Fruit fly (Drosophila melanogaster) whole organism, prepupa: ENCODE measurements around the gene CG46467.
A peak's percentile ranks its signal among the peaks of the same experiment; 100 is the strongest.

Experiments used
- CG10669 ChIP-seq: fragments of 200-800 bp; sonication (Bioruptor generic); optimal IDR thresholded peaks from 3 replicates; lab custom pipeline; 2018; ENCODE audit warnings: missing biosample characterization, mild to moderate bottlenecking, missing genetic modification characterization, moderate library complexity
- CG11294 ChIP-seq: fragments of 200-800 bp; sonication (Bioruptor generic); IDR thresholded peaks from 2 replicates; pipeline ENCODE4 v1.3.6; 2022; ENCODE audit warnings: missing biosample characterization, missing genetic modification characterization
- CG15336 ChIP-seq: fragments of 200-800 bp; sonication (Bioruptor generic); IDR thresholded peaks from 2 replicates; pipeline ENCODE4 v1.3.6; 2022; ENCODE audit warnings: missing biosample characterization, missing genetic modification characterization
- CG32006 ChIP-seq: fragments of 200-800 bp; sonication (Bioruptor generic); optimal IDR thresholded peaks from 3 replicates; lab custom pipeline; 2017; ENCODE audit warnings: missing biosample characterization, mild to moderate bottlenecking, missing genetic modification characterization
- CG6276 ChIP-seq: fragments of 200-800 bp; sonication (Bioruptor generic); optimal IDR thresholded peaks from 2 replicates; lab custom pipeline; 2017; ENCODE audit warnings: missing biosample characterization, mild to moderate bottlenecking, missing genetic modification characterization
- CG6792 ChIP-seq: fragments of 200-800 bp; sonication (Bioruptor generic); optimal IDR thresholded peaks from 3 replicates; lab custom pipeline; 2016; ENCODE audit warnings: missing biosample characterization, missing genetic modification characterization
- CG6854 ChIP-seq: fragments of 200-800 bp; sonication (Bioruptor generic); optimal IDR thresholded peaks from 2 replicates; lab custom pipeline; 2017; ENCODE audit warnings: missing biosample characterization, mild to moderate bottlenecking, missing genetic modification characterization
- CG8632 ChIP-seq: fragments of 200-800 bp; sonication (Bioruptor generic); optimal IDR thresholded peaks from 3 replicates; lab custom pipeline; 2016; ENCODE audit warnings: missing biosample characterization, missing genetic modification characterization
- Eip75B ChIP-seq: fragments of 200-800 bp; sonication (Bioruptor generic); optimal IDR thresholded peaks from 3 replicates; lab custom pipeline; 2016; ENCODE audit warnings: missing biosample characterization, missing genetic modification characterization
- Eip78C ChIP-seq: fragments of 200-800 bp; sonication (Bioruptor generic); peaks from one replicate; lab custom pipeline; 2016; ENCODE audit warnings: missing biosample characterization, missing genetic modification characterization
- Eip93F ChIP-seq: fragments of 200-800 bp; sonication (Bioruptor generic); optimal IDR thresholded peaks from 2 replicates; lab custom pipeline; 2016; ENCODE audit warnings: missing biosample characterization, mild to moderate bottlenecking, missing genetic modification characterization
- Ets21C ChIP-seq: fragments of 200-800 bp; sonication (Bioruptor generic); optimal IDR thresholded peaks from 3 replicates; lab custom pipeline; 2016; ENCODE audit warnings: missing biosample characterization, missing genetic modification characterization
- Gug ChIP-seq: fragments of 200-800 bp; sonication (Bioruptor generic); IDR thresholded peaks from 2 replicates; pipeline ENCODE4 v1.3.6; 2022; ENCODE audit warnings: missing biosample characterization, missing genetic modification characterization
- Hr4 ChIP-seq: fragments of 200-800 bp; sonication (Bioruptor generic); optimal IDR thresholded peaks from 3 replicates; lab custom pipeline; 2016; ENCODE audit warnings: missing biosample characterization, missing genetic modification characterization
- OdsH ChIP-seq: fragments of 200-800 bp; sonication (Bioruptor generic); optimal IDR thresholded peaks from 3 replicates; lab custom pipeline; 2016; ENCODE audit warnings: missing biosample characterization, missing genetic modification characterization
- Sox102F ChIP-seq: fragments of 200-800 bp; sonication (Bioruptor generic); optimal IDR thresholded peaks from 2 replicates; lab custom pipeline; 2016; ENCODE audit warnings: missing biosample characterization, mild to moderate bottlenecking, missing genetic modification characterization
- Sox15 ChIP-seq: fragments of 200-800 bp; sonication (Bioruptor generic); optimal IDR thresholded peaks from 3 replicates; lab custom pipeline; 2016; ENCODE audit warnings: missing biosample characterization, missing genetic modification characterization
- acj6 ChIP-seq: fragments of 200-800 bp; sonication (Bioruptor generic); optimal IDR thresholded peaks from 3 replicates; lab custom pipeline; 2016; ENCODE audit warnings: missing biosample characterization, missing genetic modification characterization
- cyc ChIP-seq: fragments of 200-800 bp; sonication (Bioruptor generic); optimal IDR thresholded peaks from 3 replicates; lab custom pipeline; 2016; ENCODE audit warnings: missing biosample characterization, missing genetic modification characterization
- dsx ChIP-seq: fragments of 200-800 bp; optimal IDR thresholded peaks from 3 replicates; lab custom pipeline; 2019; ENCODE audit warnings: missing biosample characterization, mild to moderate bottlenecking, missing genetic modification characterization, moderate library complexity; ENCODE audit not compliant: poor library complexity, severe bottlenecking
- fkh ChIP-seq: fragments of 200-800 bp; sonication (Bioruptor generic); optimal IDR thresholded peaks from 3 replicates; lab custom pipeline; 2017; ENCODE audit warnings: missing biosample characterization, mild to moderate bottlenecking, missing genetic modification characterization, moderate library complexity
- lz ChIP-seq: fragments of 200-800 bp; sonication (Bioruptor generic); optimal IDR thresholded peaks from 3 replicates; lab custom pipeline; 2016; ENCODE audit warnings: missing biosample characterization, missing genetic modification characterization
- ss ChIP-seq, 2 experiments: fragments of 200-800 bp; sonication (Bioruptor generic); optimal IDR thresholded peaks; 2 replicates in 1 of 2; 3 replicates in 1 of 2; lab custom pipeline; 2017 to 2018; ENCODE audit warnings: mild to moderate bottlenecking in 2 of 2, missing biosample characterization in 2 of 2, missing genetic modification characterization in 2 of 2, moderate library complexity in 1 of 2
- svp ChIP-seq: fragments of 200-800 bp; sonication (Bioruptor generic); peaks from one replicate; lab custom pipeline; 2016; ENCODE audit warnings: missing biosample characterization, missing genetic modification characterization
- topi ChIP-seq: fragments of 200-800 bp; sonication (Bioruptor generic); optimal IDR thresholded peaks from 3 replicates; lab custom pipeline; 2016; ENCODE audit warnings: missing biosample characterization, missing genetic modification characterization
- vri ChIP-seq: fragments of 200-800 bp; sonication (Bioruptor generic); optimal IDR thresholded peaks from 3 replicates; lab custom pipeline; 2016; ENCODE audit warnings: missing biosample characterization, mild to moderate bottlenecking, missing genetic modification characterization

The CG46467 gene

DNA sequence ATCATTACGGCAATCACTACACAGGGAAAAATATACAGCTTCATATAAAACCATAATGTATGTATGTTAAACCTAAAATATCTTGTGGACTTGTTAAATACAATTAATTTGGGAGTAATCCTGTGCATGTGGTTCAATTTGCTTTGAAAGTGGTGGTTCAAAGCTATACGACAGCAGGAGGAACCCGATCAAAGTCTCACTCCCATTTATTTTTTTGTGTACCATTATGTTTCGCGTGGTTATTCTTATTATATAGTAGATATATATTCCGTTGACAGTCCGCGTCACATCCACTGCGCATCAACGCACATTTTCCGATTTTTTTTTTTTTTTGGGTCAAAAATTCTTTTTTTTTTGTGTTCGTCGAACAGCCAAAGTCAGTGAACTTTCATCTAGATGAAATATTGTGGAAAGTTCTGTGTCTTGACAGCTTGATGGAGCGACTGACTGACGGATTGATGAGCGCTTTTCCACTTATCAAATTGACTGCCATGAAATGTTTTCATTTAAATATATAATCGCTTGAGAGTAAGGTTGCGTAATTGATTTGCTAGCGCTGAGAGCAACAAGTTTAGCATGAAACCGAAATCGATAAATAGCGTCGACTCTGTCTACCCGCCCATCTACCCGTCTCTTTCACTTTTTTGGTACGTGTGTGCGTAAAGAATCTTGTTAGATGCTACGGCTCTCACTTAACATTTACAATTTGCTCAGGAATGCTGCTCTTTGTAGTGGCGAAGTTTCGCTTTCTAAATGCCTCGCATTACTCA, 158.7 kb downstream of the CG46467 start:
- TF ChIP-seq CG32006 (GFP tag; lab: Kevin White, UChicago) (peak; percentile 44), CG6854 (GFP tag; lab: Kevin White, UChicago) (no peak), cyc (GFP tag; lab: Kevin White, UChicago) (no peak), CG6276 (GFP tag; lab: Kevin White, UChicago) (peak; percentile 4), CG15336 (0 out of 2 replicates have a peak, but pooled peaks have one; percentile 20), Hr4 (GFP tag; lab: Kevin White, UChicago) (peak; percentile 16), Eip78C (GFP tag; lab: Kevin White, UChicago) (peak; percentile 51), svp (GFP tag; lab: Kevin White, UChicago) (peak; percentile 60), lz (GFP tag; lab: Kevin White, UChicago) (no peak)
- TF ChIP-seq, all 60 proteins: peak for 6

dm6 chr3R:10034995-10035446, 160.5 kb downstream of the CG46467 start:
- TF ChIP-seq topi (GFP tag; lab: Kevin White, UChicago), result no peak
- peak; percentile 44 for TF ChIP-seq Eip78C (GFP tag; lab: Kevin White, UChicago)
- TF ChIP-seq fkh (GFP tag; lab: Kevin White, UChicago), result peak; percentile 59
- no peak for TF ChIP-seq Ets21C (GFP tag; lab: Kevin White, UChicago)
- TF ChIP-seq cyc (GFP tag; lab: Kevin White, UChicago), result no peak
- peak; percentile 12 for TF ChIP-seq CG6276 (GFP tag; lab: Kevin White, UChicago)
- no peak for TF ChIP-seq Gug (GFP tag; lab: Robert Waterston, UW)
- no peak for TF ChIP-seq OdsH (GFP tag; lab: Kevin White, UChicago)
- TF ChIP-seq CG8632, result no peak
- TF ChIP-seq CG6792 (GFP tag; lab: Kevin White, UChicago), result no peak
- no peak for TF ChIP-seq CG32006 (GFP tag; lab: Kevin White, UChicago)
- TF ChIP-seq Eip75B (GFP tag; lab: Kevin White, UChicago), result no peak
- TF ChIP-seq dsx (GFP tag; lab: Kevin White, UChicago), result peak; percentile 6
- peak; percentile 67 for TF ChIP-seq svp (GFP tag; lab: Kevin White, UChicago)
- TF ChIP-seq ss (GFP tag; optimal IDR thresholded peaks at IDR 0.05; lab: Kevin White, UChicago), result peak in 1 of 2 experiments; percentile 38
- TF ChIP-seq CG11294, result no peak
- TF ChIP-seq Sox102F (GFP tag; lab: Kevin White, UChicago), result no peak
- no peak for TF ChIP-seq Sox15 (GFP tag; lab: Kevin White, UChicago)

DNA sequence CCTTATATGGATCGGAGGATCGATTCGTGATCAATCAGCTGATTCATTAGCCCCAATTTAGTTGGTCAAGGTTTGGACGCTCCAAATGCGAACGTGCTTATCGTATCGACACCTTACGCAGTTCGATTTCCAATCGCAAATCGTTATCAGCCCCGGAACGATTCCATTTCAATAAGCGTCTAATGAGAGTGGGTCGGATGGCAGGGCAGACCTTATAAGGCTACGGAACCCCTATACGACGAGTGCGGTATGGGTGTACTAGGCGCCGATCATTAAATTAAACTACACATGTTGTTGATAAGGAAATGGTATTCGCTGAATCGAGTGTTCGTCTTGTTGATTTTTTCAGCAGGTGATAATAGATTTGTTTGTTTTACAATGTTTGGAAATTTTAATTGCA, 161.3 kb downstream of the CG46467 start:
- TF ChIP-seq acj6, result no peak
- TF ChIP-seq Eip93F, result peak; percentile 35
- TF ChIP-seq vri (GFP tag; lab: Kevin White, UChicago), result no peak
- peak; percentile 14 for TF ChIP-seq fkh (GFP tag; lab: Kevin White, UChicago)
- peak; percentile 54 for TF ChIP-seq svp (GFP tag; lab: Kevin White, UChicago)
- no peak for TF ChIP-seq CG10669 (GFP tag; lab: Kevin White, UChicago)
- TF ChIP-seq CG6792 (GFP tag; lab: Kevin White, UChicago), result no peak
- TF ChIP-seq, all 60 proteins: peak for 3
